Worm (Caenorhabditis elegans) whole organism, mixed stage, embryonic: ENCODE results near the gene F07F6.7.

Source experiments
- M03D4.4 ChIP-seq: sonication (generic microtip); optimal IDR thresholded peaks from 2 replicates; lab custom pipeline; 2017; ENCODE audit warnings: mild to moderate bottlenecking, missing genetic modification characterization, missing compliant biosample characterization
- bed-3 ChIP-seq: fragments of 200-800 bp; sonication (Bioruptor generic); optimal IDR thresholded peaks from 3 replicates; lab custom pipeline; 2018; ENCODE audit warnings: mild to moderate bottlenecking, missing genetic modification characterization, moderate library complexity, missing compliant biosample characterization
- blmp-1 ChIP-seq: fragments of 150-350 bp; optimal IDR thresholded peaks from 2 replicates; lab custom pipeline; 2014; ENCODE audit warnings: missing biosample characterization, missing genetic modification characterization
- ceh-39 ChIP-seq: fragments of 150-350 bp; optimal IDR thresholded peaks from 2 replicates; lab custom pipeline; 2014; ENCODE audit warnings: missing biosample characterization, missing genetic modification characterization
- ceh-43 ChIP-seq: fragments of 200-800 bp; sonication (Bioruptor generic); optimal IDR thresholded peaks from 2 replicates; lab custom pipeline; 2018; ENCODE audit warnings: mild to moderate bottlenecking, missing genetic modification characterization, moderate library complexity, missing compliant biosample characterization
- ceh-83 ChIP-seq: fragments of 200-800 bp; sonication (Bioruptor generic); optimal IDR thresholded peaks from 2 replicates; lab custom pipeline; 2018; ENCODE audit warnings: mild to moderate bottlenecking, missing genetic modification characterization, missing compliant biosample characterization
- ces-1 ChIP-seq: fragments of 150-350 bp; optimal IDR thresholded peaks from 2 replicates; lab custom pipeline; 2014; ENCODE audit warnings: missing biosample characterization, missing genetic modification reagents, missing genetic modification characterization
- cnd-1 ChIP-seq: fragments of 200-800 bp; sonication (Bioruptor generic); optimal IDR thresholded peaks from 2 replicates; lab custom pipeline; 2018; ENCODE audit warnings: mild to moderate bottlenecking, missing genetic modification characterization, missing compliant biosample characterization
- drap-1 ChIP-seq: fragments of 200-800 bp; sonication (Bioruptor generic); optimal IDR thresholded peaks from 3 replicates; lab custom pipeline; 2018; ENCODE audit warnings: mild to moderate bottlenecking, missing genetic modification characterization, missing compliant biosample characterization
- elt-1 ChIP-seq: sonication (generic microtip); optimal IDR thresholded peaks from 2 replicates; lab custom pipeline; 2017; ENCODE audit warnings: missing genetic modification characterization, mild to moderate bottlenecking, missing compliant biosample characterization, antibody characterized with exemption, moderate library complexity, borderline replicate concordance; ENCODE audit not compliant: insufficient read depth
- elt-3 ChIP-seq: fragments of 150-350 bp; optimal IDR thresholded peaks from 2 replicates; lab custom pipeline; 2014; ENCODE audit warnings: missing biosample characterization, missing genetic modification characterization
- ham-2 ChIP-seq: fragments of 200-800 bp; sonication (Bioruptor generic); optimal IDR thresholded peaks from 2 replicates; lab custom pipeline; 2018; ENCODE audit warnings: mild to moderate bottlenecking, missing genetic modification characterization, missing compliant biosample characterization
- hlh-1 ChIP-seq: fragments of 150-350 bp; optimal IDR thresholded peaks from 2 replicates; lab custom pipeline; 2014; ENCODE audit warnings: missing biosample characterization, missing genetic modification reagents, missing genetic modification characterization
- lin-13 ChIP-seq: fragments of 150-350 bp; optimal IDR thresholded peaks from 2 replicates; lab custom pipeline; 2014; ENCODE audit warnings: missing biosample characterization, missing genetic modification characterization
- lin-32 ChIP-seq: fragments of 200-800 bp; sonication (Bioruptor generic); optimal IDR thresholded peaks from 2 replicates; lab custom pipeline; 2018; ENCODE audit warnings: mild to moderate bottlenecking, missing genetic modification characterization, missing compliant biosample characterization
- lsy-2 ChIP-seq: fragments of 150-350 bp; optimal IDR thresholded peaks from 2 replicates; lab custom pipeline; 2014; ENCODE audit warnings: missing biosample characterization, missing genetic modification characterization
- mab-5 ChIP-seq: fragments of 150-350 bp; optimal IDR thresholded peaks from 2 replicates; lab custom pipeline; 2014; ENCODE audit warnings: missing biosample characterization, missing genetic modification characterization
- mep-1 ChIP-seq: fragments of 150-350 bp; optimal IDR thresholded peaks from 2 replicates; lab custom pipeline; 2017; ENCODE audit warnings: missing biosample characterization, missing genetic modification reagents, missing genetic modification characterization, inconsistent platforms
- mls-2 ChIP-seq: sonication (generic microtip); optimal IDR thresholded peaks from 2 replicates; lab custom pipeline; 2016; ENCODE audit warnings: mild to moderate bottlenecking, missing genetic modification characterization, moderate library complexity, missing compliant biosample characterization
- nhr-12 ChIP-seq: fragments of 150-350 bp; optimal IDR thresholded peaks from 2 replicates; lab custom pipeline; 2014; ENCODE audit warnings: missing biosample characterization, missing genetic modification characterization
- nhr-237 ChIP-seq: fragments of 150-350 bp; optimal IDR thresholded peaks from 2 replicates; lab custom pipeline; 2014; ENCODE audit warnings: missing biosample characterization, missing genetic modification characterization
- nhr-28 ChIP-seq: fragments of 150-350 bp; optimal IDR thresholded peaks from 2 replicates; lab custom pipeline; 2014; ENCODE audit warnings: missing biosample characterization, missing genetic modification characterization
- nhr-76 ChIP-seq: sonication (generic microtip); optimal IDR thresholded peaks from 2 replicates; lab custom pipeline; 2017; ENCODE audit warnings: missing biosample characterization, missing genetic modification characterization
- pha-4 ChIP-seq: fragments of 150-350 bp; optimal IDR thresholded peaks from 2 replicates; lab custom pipeline; 2018; ENCODE audit warnings: missing biosample characterization, missing genetic modification reagents, missing genetic modification characterization
- snpc-4 ChIP-seq: fragments of 150-350 bp; optimal IDR thresholded peaks from 2 replicates; lab custom pipeline; 2014; ENCODE audit warnings: missing biosample characterization, missing genetic modification characterization
- sptf-1 ChIP-seq: sonication (generic microtip); optimal IDR thresholded peaks from 2 replicates; lab custom pipeline; 2017; ENCODE audit warnings: mild to moderate bottlenecking, missing genetic modification characterization, moderate library complexity, missing compliant biosample characterization
- tbx-8 ChIP-seq: fragments of 200-800 bp; sonication (Bioruptor generic); optimal IDR thresholded peaks from 2 replicates; lab custom pipeline; 2018; ENCODE audit warnings: mild to moderate bottlenecking, missing genetic modification characterization, moderate library complexity, missing compliant biosample characterization
- unc-120 ChIP-seq: sonication (generic microtip); optimal IDR thresholded peaks from 2 replicates; lab custom pipeline; 2017; ENCODE audit warnings: missing genetic modification characterization, missing compliant biosample characterization; ENCODE audit not compliant: poor library complexity, severe bottlenecking
- unc-39 ChIP-seq: fragments of 150-350 bp; optimal IDR thresholded peaks from 2 replicates; lab custom pipeline; 2014; ENCODE audit warnings: missing biosample characterization, missing genetic modification characterization
- unc-62 ChIP-seq: fragments of 150-350 bp; optimal IDR thresholded peaks from 2 replicates; lab custom pipeline; 2014; ENCODE audit warnings: missing biosample characterization, missing genetic modification reagents, missing genetic modification characterization
- zip-8 ChIP-seq: fragments of 150-350 bp; optimal IDR thresholded peaks from 2 replicates; lab custom pipeline; 2014; ENCODE audit warnings: missing biosample characterization, missing genetic modification characterization
- ztf-11 ChIP-seq: fragments of 150-350 bp; optimal IDR thresholded peaks from 2 replicates; lab custom pipeline; 2014; ENCODE audit warnings: missing biosample characterization, missing genetic modification characterization

F07F6.7 gene

DNA sequence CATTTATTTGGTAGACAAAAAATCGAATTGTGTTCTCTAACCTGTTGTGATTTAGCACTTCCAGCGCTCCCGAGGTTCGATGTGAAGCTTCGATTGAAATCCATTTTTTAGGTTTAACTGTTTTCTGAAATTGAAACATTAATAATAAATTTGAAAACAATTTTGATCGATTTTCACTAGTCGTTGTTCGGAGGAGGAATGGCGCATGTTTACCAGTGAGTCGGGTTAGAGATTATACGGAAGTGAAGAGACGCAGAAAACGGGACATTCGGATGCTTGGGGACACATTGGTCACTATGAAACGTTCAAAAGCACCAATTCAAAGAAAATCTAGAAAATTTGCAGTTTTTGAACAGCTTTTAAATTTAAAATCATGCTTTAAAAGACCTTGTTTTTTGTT is 24.9 kb downstream of the F07F6.7 start, which contains the start of gene fbxl-3:
Gene fbxl-3 (minus strand): TSS at position 124 of the 400 bp plus-strand sequence.
- TF ChIP-seq bed-3 (GFP tag; lab: Kevin White, UChicago) (no peak), pha-4 (tag; lab: Kevin White, UChicago) (peak; percentile 65)

DNA sequence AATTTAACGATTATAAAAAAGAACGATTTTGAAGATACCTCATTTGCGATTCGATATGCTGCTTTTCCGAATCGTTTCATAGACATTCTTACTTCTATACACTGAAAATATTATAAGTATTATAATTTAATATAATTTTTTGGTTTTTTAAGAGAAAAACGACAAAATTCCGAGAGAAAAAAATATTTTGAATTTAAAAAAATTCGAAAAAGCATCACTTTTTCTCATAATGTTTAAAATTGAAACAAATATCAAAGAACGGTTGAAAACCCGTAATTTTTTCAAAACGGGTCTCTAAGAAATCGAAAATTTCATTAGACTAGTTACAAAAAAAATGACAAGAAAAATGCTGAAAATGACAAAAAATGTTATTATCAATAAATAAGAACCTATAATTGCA is 28.1 kb downstream of the F07F6.7 start, which contains the start of gene pink-1:
Gene pink-1 (minus strand): TSS at position 101 of the 400 bp plus-strand sequence.
- TF ChIP-seq tbx-8: no peak
- TF ChIP-seq M03D4.4 (tag; lab: Kevin White, UChicago): no peak
- no peak for TF ChIP-seq cnd-1 (tag; lab: Kevin White, UChicago)
- TF ChIP-seq unc-62 (GFP tag; lab: Kevin White, UChicago): no peak
- no peak for TF ChIP-seq mab-5
- no peak for TF ChIP-seq drap-1 (GFP tag; lab: Kevin White, UChicago)
- no peak for TF ChIP-seq zip-8 (tag; lab: Kevin White, UChicago)
- no peak for TF ChIP-seq ztf-11
- TF ChIP-seq, all 35 proteins: peak for 0

ce11 chrII:5393090-5393489 is 30.6 kb downstream of the F07F6.7 start, which contains the start of gene brap-2:
TSS of gene brap-2 (minus strand) at chrII:5393190.
- no peak for TF ChIP-seq ceh-39
- no peak for TF ChIP-seq M03D4.4 (tag; lab: Kevin White, UChicago)
- TF ChIP-seq lsy-2: no peak
- TF ChIP-seq nhr-237 (tag; lab: Kevin White, UChicago): no peak
- no peak for TF ChIP-seq elt-3 (tag; lab: Kevin White, UChicago)
- TF ChIP-seq cnd-1 (tag; lab: Kevin White, UChicago): no peak
- TF ChIP-seq zip-8 (tag; lab: Kevin White, UChicago): no peak
- TF ChIP-seq blmp-1: no peak
- TF ChIP-seq mls-2 (tag; lab: Kevin White, UChicago): no peak
- no peak for TF ChIP-seq nhr-12
- no peak for TF ChIP-seq ceh-83
- no peak for TF ChIP-seq ham-2
- TF ChIP-seq mab-5: no peak
- no peak for TF ChIP-seq pha-4 (tag; lab: Kevin White, UChicago)
- TF ChIP-seq elt-1: no peak
- no peak for TF ChIP-seq nhr-28
- TF ChIP-seq ceh-43 (GFP tag; lab: Kevin White, UChicago): no peak
- TF ChIP-seq lin-13 (tag; lab: Kevin White, UChicago): no peak

ce11 chrII:5391447-5391846 is 32.2 kb downstream of the F07F6.7 start:
- TF ChIP-seq unc-39: no peak
- TF ChIP-seq cnd-1 (tag; lab: Kevin White, UChicago): no peak
- TF ChIP-seq ces-1 (GFP tag; lab: Kevin White, UChicago): no peak
- TF ChIP-seq nhr-28: no peak
- no peak for TF ChIP-seq snpc-4 (tag; lab: Kevin White, UChicago)
- no peak for TF ChIP-seq nhr-237 (tag; lab: Kevin White, UChicago)
- TF ChIP-seq lin-32: no peak
- TF ChIP-seq nhr-12: no peak
- no peak for TF ChIP-seq hlh-1 (tag; lab: Kevin White, UChicago)
- no peak for TF ChIP-seq ham-2
- no peak for TF ChIP-seq ceh-83
- TF ChIP-seq unc-120 (tag; lab: Kevin White, UChicago): no peak
- no peak for TF ChIP-seq nhr-76
- TF ChIP-seq lin-13 (tag; lab: Kevin White, UChicago): no peak

DNA sequence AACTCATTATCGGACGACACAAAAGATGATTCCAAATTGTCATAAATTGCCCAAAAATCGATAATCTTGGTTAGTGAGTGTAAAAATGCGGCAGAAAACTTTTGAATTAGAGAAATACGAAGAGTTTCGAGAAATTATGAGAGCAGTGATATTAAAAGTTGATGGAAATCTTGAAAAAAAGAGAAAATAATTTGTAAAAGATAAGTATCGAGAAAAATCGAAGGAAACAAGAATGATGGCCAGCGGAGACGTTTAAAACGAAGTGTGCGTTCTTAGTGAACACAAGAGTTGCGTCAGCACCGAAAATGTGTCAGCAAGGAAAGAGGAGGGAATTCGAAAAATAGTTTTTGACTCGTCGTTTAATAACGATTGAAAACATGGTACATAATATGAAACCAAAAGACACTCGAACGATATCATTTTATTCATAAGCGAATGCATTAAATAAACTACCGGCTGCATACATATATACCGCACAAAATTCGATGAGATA is 33.8 kb downstream of the F07F6.7 start, which contains the start of gene ndx-6:
Gene ndx-6 (minus strand): TSS at position 51 of the 493 bp plus-strand sequence.
- TF ChIP-seq ztf-11 (no peak), ham-2 (no peak), nhr-237 (tag; lab: Kevin White, UChicago) (peak; percentile 74), zip-8 (tag; lab: Kevin White, UChicago) (peak; percentile 19), sptf-1 (tag; lab: Kevin White, UChicago) (peak; percentile 71), lsy-2 (peak; percentile 78), mls-2 (tag; lab: Kevin White, UChicago) (peak; percentile 61), tbx-8 (no peak), nhr-28 (no peak), unc-62 (GFP tag; lab: Kevin White, UChicago) (peak; percentile 7), mep-1 (tag; lab: Kevin White, UChicago) (peak; percentile 92), ceh-43 (GFP tag; lab: Kevin White, UChicago) (no peak), pha-4 (tag; lab: Kevin White, UChicago) (peak; percentile 82), hlh-1 (tag; lab: Kevin White, UChicago) (peak; percentile 25), ceh-39 (no peak), drap-1 (GFP tag; lab: Kevin White, UChicago) (peak; percentile 25), M03D4.4 (tag; lab: Kevin White, UChicago) (peak; percentile 46), ces-1 (GFP tag; lab: Kevin White, UChicago) (peak; percentile 34), snpc-4 (tag; lab: Kevin White, UChicago) (no peak), ceh-83 (peak; percentile 2), lin-13 (tag; lab: Kevin White, UChicago) (peak; percentile 75), lin-32 (no peak), unc-120 (tag; lab: Kevin White, UChicago) (peak; percentile 50)
